Worm (Caenorhabditis elegans) whole organism, L4/young adult: ENCODE data around the gene Y116A8C.30.

Source experiments
- W03F9.2 ChIP-seq: fragments of 150-350 bp; optimal IDR thresholded peaks from 2 replicates; lab custom pipeline; 2014; ENCODE audit warnings: missing biosample characterization, missing genetic modification characterization
- dao-5 ChIP-seq: sonication (generic microtip); optimal IDR thresholded peaks from 2 replicates; lab custom pipeline; 2016; ENCODE audit warnings: missing genotype, missing genetic modification characterization, moderate library complexity, missing compliant biosample characterization
- him-1 ChIP-seq: sonication (generic microtip); optimal IDR thresholded peaks from 2 replicates; lab custom pipeline; 2016; ENCODE audit warnings: missing genotype, missing genetic modification reagents, missing genetic modification characterization, missing compliant biosample characterization

Gene Y116A8C.30

DNA sequence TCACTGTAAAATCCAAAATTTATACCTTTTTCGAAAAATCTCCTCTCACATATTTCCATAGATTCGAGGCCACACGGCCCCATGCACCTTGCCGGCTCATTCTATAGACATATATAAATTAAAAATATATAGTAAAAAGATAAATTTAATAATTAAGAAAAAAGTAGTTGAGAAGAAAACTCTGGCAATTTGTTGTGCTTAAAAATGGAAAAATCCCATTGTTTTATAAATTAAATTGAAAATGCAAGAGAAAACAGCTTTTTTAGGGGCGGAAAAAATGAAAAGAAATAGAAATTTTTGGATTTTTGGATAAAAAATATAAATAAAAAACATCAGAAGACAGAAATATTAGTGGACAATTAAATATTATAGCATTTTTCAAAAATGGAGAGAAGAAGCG, at the start of gene Y116A8C.30:
Y116A8C.30 (minus strand) TSS at position 101 of the 400 bp plus-strand sequence.
- TF ChIP-seq dao-5 (tag; lab: Kevin White, UChicago) (no peak), W03F9.2 (no peak), him-1 (no peak)

DNA sequence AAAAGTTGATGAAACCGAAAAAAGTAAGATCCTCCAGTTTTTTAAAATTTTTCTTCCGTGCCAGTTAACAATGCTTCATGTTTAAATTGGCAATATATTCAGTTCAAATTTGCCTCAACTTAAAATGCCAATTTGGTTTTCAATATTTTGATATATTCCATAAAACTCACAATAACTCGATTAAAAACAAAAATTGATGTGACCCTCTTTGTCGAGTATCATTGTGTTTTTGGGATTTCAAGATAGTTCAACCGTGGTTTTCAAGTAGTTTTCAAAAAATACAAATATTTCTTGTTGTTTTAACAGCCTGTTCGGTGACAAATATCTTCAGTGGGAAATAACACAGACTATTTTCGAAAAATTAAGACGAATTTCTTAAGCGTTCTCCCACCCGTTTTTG, 49.5 kb upstream of the Y116A8C.30 start:
- TF ChIP-seq W03F9.2 (no peak), him-1 (no peak), dao-5 (tag; lab: Kevin White, UChicago) (no peak)

DNA sequence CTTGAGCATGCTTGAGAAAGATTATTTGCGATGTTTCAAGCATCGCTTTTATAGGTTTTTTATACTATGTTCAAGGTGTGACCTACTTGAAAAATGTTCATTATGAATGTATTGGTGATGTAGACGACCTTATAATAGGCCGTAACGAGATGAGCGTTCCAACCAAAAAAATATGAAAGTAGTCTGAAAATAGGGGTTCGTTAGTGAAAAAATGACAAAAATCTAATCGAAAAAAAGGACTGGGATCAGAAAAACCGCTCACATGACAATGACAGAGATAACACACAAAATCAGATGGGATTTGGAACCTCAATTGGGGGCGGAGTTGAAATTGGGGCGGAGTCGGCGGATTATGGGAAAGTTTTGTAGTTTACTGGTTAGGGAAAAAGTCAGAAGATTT, 47.4 kb upstream of the Y116A8C.30 start, which contains the start of gene Y116A8C.40:
Y116A8C.40 (minus strand) TSS at position 101 of the 400 bp plus-strand sequence.
- TF ChIP-seq dao-5 (tag; lab: Kevin White, UChicago) (no peak), him-1 (no peak), W03F9.2 (no peak)

- TF ChIP-seq dao-5 (tag; lab: Kevin White, UChicago): no peak
- no peak for TF ChIP-seq him-1
- TF ChIP-seq W03F9.2: no peak
Measured at ce11 chrIV:17150418-17150817, 46.9 kb upstream of the Y116A8C.30 start.

- TF ChIP-seq him-1 (no peak), W03F9.2 (no peak), dao-5 (tag; lab: Kevin White, UChicago) (no peak)
Measured at ce11 chrIV:17131035-17131595, 27.6 kb upstream of the Y116A8C.30 start, which contains the start of the genes Y116A8C.37 and Y116A8C.38. Y116A8C.37 (minus strand) TSS chrIV:17131135. Y116A8C.38 (plus strand) TSS chrIV:17131545.

DNA sequence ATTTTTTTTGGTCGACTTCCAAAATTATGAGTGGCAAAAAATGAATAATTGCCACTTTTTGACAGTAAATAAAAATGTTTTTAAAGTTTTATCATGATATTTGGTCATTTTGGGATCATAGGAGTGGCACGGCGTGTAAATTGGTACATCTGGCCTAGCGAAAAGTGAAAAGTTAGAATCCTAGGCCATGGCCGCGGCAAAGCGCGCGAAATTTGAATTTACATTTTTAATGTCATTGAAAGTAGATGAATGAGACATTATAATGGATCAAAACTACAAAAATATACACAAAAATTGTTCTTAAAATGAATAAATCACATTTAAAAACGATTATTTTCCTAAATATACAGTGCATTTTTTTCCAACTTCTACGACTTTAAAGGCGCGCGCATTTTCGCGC, 23.0 kb upstream of the Y116A8C.30 start:
- no peak for TF ChIP-seq dao-5 (tag; lab: Kevin White, UChicago)
- no peak for TF ChIP-seq W03F9.2
- no peak for TF ChIP-seq him-1

- TF ChIP-seq him-1 (no peak), dao-5 (tag; lab: Kevin White, UChicago) (no peak), W03F9.2 (no peak)
Measured at ce11 chrIV:17125967-17126366, 22.5 kb upstream of the Y116A8C.30 start.

DNA sequence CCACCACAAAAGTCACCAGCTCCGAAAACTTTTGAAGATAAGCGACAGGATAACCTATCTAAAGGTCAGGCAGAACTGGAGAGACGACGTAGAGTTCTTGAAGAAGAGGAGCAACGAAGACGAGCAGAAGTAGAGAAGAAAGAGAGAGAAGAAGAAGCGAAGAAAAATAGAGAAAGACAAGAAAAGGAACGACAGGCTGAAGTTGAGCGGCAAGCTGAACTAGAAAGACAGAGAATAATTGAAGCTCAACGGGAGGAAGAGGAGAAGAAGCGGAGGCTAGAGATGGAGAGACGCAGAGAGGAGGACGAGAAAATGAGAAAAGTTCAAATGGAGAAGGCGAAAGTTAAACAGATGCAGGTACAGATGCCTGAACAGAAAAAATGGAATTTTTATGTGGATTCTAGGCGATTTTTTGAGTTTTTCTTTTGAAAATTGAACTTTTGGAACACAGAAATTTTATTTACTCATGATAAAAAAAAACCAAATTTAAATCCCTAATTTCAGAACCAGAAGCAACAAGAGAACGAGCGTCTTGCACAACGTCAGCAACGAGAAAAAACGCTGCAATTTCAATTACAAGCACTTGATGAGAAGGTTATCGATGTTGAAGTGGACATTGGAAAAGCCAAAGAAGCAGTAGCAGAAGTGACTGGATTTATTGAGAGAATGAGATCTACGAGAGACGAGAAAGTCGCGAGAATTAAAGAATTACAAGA, 17.7 kb upstream of the Y116A8C.30 start:
- TF ChIP-seq him-1 (no peak), W03F9.2 (no peak), dao-5 (tag; lab: Kevin White, UChicago) (no peak)

DNA sequence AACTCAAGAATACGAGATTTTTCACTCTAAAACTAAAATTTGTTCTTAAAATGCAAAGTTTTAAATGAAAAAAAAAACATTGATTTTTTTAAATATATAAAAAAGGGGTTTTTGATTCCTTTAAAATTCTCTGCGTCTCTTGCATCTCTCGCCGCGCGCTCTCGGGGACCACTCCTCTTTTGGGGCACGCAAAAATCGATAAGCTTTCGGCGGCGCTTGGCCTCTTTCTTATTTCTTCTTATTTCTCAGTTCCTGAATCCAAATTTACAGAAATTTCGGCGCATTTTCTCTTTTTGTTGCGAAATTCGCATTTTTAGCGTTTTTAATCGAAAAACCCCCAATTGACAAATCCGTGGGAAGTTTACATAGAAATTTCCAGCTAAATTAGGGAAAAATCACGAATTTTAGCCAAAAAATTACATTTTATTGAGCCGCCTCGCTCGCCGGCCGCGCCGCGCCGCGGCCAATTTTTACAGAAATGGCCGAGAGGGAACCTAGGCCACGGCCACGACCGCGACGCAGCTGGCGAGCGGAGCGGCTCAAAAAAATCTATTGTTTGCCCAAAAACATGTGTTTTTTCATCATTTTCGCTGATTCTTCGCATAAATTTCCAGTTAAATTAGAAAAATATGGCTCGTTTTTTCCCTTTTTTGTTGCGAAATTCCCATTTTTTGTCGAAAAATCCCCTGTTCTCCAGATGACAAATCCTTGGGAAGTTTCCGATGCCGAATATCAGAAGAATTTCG, 15.6 kb upstream of the Y116A8C.30 start, which contains the start of gene itsn-1:
itsn-1 (plus strand) TSS at position 696 of the 746 bp plus-strand sequence.
- TF ChIP-seq him-1 (no peak), dao-5 (tag; lab: Kevin White, UChicago) (no peak), W03F9.2 (no peak)

- TF ChIP-seq dao-5 (tag; lab: Kevin White, UChicago) (no peak), W03F9.2 (peak; percentile 30)
Measured at ce11 chrIV:17118585-17118984, 15.1 kb upstream of the Y116A8C.30 start, which contains the start of gene uaf-2. uaf-2 (minus strand) TSS chrIV:17118767.

- TF ChIP-seq dao-5 (tag; lab: Kevin White, UChicago) (no peak), W03F9.2 (no peak), him-1 (no peak)
Measured at ce11 chrIV:17116821-17117220, 13.3 kb upstream of the Y116A8C.30 start.

- TF ChIP-seq him-1 (no peak), dao-5 (tag; lab: Kevin White, UChicago) (no peak), W03F9.2 (no peak)
Measured at ce11 chrIV:17116345-17116744, 12.8 kb upstream of the Y116A8C.30 start, which contains the start of gene cyn-13. cyn-13 (minus strand) TSS chrIV:17116657.

DNA sequence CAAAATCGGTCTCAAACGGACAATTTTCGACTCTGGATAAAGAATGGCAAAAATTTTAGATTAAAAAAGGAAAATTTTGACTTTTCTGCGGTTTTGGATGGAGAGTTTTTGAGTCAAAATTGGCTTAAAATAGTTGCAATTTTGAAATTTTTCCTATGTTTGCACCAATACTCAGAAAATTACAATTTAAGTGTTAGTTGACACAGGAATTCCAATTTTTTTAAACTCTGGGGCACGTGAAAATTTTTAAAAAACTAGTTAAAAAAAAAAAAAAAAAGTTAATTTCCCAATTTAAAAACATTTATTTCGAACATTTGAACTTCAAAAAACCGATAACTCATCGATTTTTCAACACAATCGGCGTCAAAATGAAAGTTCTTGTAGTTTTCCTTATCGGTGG, 8.3 kb upstream of the Y116A8C.30 start, which contains the start of gene Y116A8C.33:
Y116A8C.33 (plus strand) TSS at position 301 of the 400 bp plus-strand sequence.
- TF ChIP-seq W03F9.2 (no peak), him-1 (no peak), dao-5 (tag; lab: Kevin White, UChicago) (no peak)

DNA sequence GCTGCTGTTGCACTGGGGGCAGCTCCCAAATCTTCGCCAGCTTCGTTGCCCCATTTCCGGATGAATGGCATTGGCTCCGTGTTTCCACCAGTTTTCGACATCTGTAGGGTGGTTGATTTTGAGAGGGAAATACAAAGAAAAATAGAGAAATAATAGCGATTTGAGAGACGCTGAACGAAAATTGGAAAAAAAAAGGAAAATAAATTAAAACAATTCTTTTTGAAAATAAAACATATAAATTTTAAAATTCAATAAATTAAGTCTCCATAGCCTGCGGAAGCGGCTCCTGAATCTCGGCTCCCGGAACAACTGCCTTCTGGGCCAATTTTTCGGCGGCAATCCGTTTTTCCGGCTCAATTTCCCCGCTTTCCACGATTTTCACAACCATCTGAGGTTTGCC, 7.4 kb upstream of the Y116A8C.30 start, which contains the start of gene sfa-1:
sfa-1 (minus strand) TSS at position 101 of the 400 bp plus-strand sequence.
- TF ChIP-seq W03F9.2: no peak
- no peak for TF ChIP-seq dao-5 (tag; lab: Kevin White, UChicago)
- no peak for TF ChIP-seq him-1
